Fruit fly (Drosophila melanogaster) whole organism, embryonic: ENCODE data around the gene Cfp1.
A peak's percentile ranks its signal among the peaks of the same experiment; 100 is the strongest.

ENCODE experiments used
- Antp ChIP-seq: fragments of 200-800 bp; sonication (Bioruptor generic); optimal IDR thresholded peaks from 3 replicates; lab custom pipeline; 2016; ENCODE audit warnings: missing biosample characterization, missing genetic modification characterization
- B-H1 ChIP-seq: fragments of 200-800 bp; sonication (Bioruptor generic); IDR thresholded peaks from 3 replicates; pipeline ENCODE4 v1.3.6; 2022; ENCODE audit warnings: missing biosample characterization, missing genetic modification characterization
- Bdp1 ChIP-seq: fragments of 200-800 bp; sonication (Bioruptor generic); optimal IDR thresholded peaks from 3 replicates; lab custom pipeline; 2016; ENCODE audit warnings: missing biosample characterization, missing genetic modification characterization
- CG10543 ChIP-seq: fragments of 200-800 bp; sonication (Bioruptor generic); optimal IDR thresholded peaks from 3 replicates; lab custom pipeline; 2017; ENCODE audit warnings: missing biosample characterization, mild to moderate bottlenecking, missing genetic modification characterization, moderate library complexity
- CG11398 ChIP-seq: fragments of 200-800 bp; sonication (Bioruptor generic); optimal IDR thresholded peaks from 2 replicates; lab custom pipeline; 2016; ENCODE audit warnings: missing biosample characterization, missing genetic modification characterization
- CG13287 ChIP-seq: fragments of 200-800 bp; sonication (Bioruptor generic); IDR thresholded peaks from 2 replicates; pipeline ENCODE4 v1.3.6; 2022; ENCODE audit warnings: missing biosample characterization, missing genetic modification characterization; ENCODE audit not compliant: partially characterized antibody
- CG13775 ChIP-seq: fragments of 200-800 bp; sonication (Bioruptor generic); optimal IDR thresholded peaks from 3 replicates; lab custom pipeline; 2017; ENCODE audit warnings: missing biosample characterization, mild to moderate bottlenecking, missing genetic modification characterization
- CG14667 ChIP-seq: fragments of 200-800 bp; sonication (Bioruptor generic); IDR thresholded peaks from 2 replicates; pipeline ENCODE4 v1.3.6; 2022; ENCODE audit warnings: missing biosample characterization, missing genetic modification characterization
- CG15011 ChIP-seq: fragments of 200-800 bp; sonication (Bioruptor generic); optimal IDR thresholded peaks from 3 replicates; lab custom pipeline; 2018; ENCODE audit warnings: missing biosample characterization, mild to moderate bottlenecking, missing genetic modification characterization
- CG17912 ChIP-seq: fragments of 200-800 bp; sonication (Bioruptor generic); optimal IDR thresholded peaks from 2 replicates; lab custom pipeline; 2018; ENCODE audit warnings: missing biosample characterization, mild to moderate bottlenecking, missing genetic modification characterization
- CG2129 ChIP-seq: fragments of 200-800 bp; sonication (Bioruptor generic); IDR thresholded peaks from 2 replicates; pipeline ENCODE4 v1.3.6; 2022; ENCODE audit warnings: missing biosample characterization, missing genetic modification characterization; ENCODE audit not compliant: partially characterized antibody
- CG3726 ChIP-seq: fragments of 200-800 bp; sonication (Bioruptor generic); IDR thresholded peaks from 3 replicates; pipeline ENCODE4, ENCODE4 v1.3.6; 2022; ENCODE audit warnings: missing biosample characterization, missing genetic modification characterization
- CG4730 ChIP-seq: fragments of 200-800 bp; sonication (Bioruptor generic); IDR thresholded peaks from 2 replicates; pipeline ENCODE4 v1.3.6; 2022; ENCODE audit warnings: missing biosample characterization, missing genetic modification characterization
- CG4854 ChIP-seq: fragments of 200-800 bp; sonication (Bioruptor generic); optimal IDR thresholded peaks from 2 replicates; lab custom pipeline; 2016; ENCODE audit warnings: missing biosample characterization, missing genetic modification characterization, inconsistent platforms
- CG6689 ChIP-seq: fragments of 200-800 bp; sonication (Bioruptor generic); IDR thresholded peaks from 2 replicates; pipeline ENCODE4 v1.3.6; 2022; ENCODE audit warnings: missing biosample characterization, missing genetic modification characterization
- CG6765 ChIP-seq: fragments of 200-800 bp; sonication (Bioruptor generic); optimal IDR thresholded peaks from 3 replicates; lab custom pipeline; 2017; ENCODE audit warnings: missing biosample characterization, mild to moderate bottlenecking, missing genetic modification characterization
- CG8089 ChIP-seq: fragments of 200-800 bp; sonication (Bioruptor generic); optimal IDR thresholded peaks from 3 replicates; lab custom pipeline; 2016; ENCODE audit warnings: missing biosample characterization, missing genetic modification characterization
- CG8388 ChIP-seq: fragments of 200-800 bp; sonication (Bioruptor generic); optimal IDR thresholded peaks from 2 replicates; lab custom pipeline; 2019; ENCODE audit warnings: missing biosample characterization, mild to moderate bottlenecking, missing genetic modification characterization, moderate library complexity
- CG8765 ChIP-seq: fragments of 200-800 bp; sonication (Bioruptor generic); IDR thresholded peaks from 2 replicates; pipeline ENCODE4 v1.3.6; 2022; ENCODE audit warnings: missing biosample characterization, missing genetic modification characterization
- CG9876 ChIP-seq: fragments of 200-800 bp; sonication (Bioruptor generic); optimal IDR thresholded peaks from 2 replicates; lab custom pipeline; 2016; ENCODE audit warnings: missing biosample characterization, missing genetic modification characterization
- CG9932 ChIP-seq: fragments of 200-800 bp; sonication (Bioruptor generic); IDR thresholded peaks from 2 replicates; pipeline ENCODE4 v1.3.6; 2022; ENCODE audit warnings: missing biosample characterization, missing genetic modification characterization
- D19B ChIP-seq: fragments of 200-800 bp; sonication (Bioruptor generic); optimal IDR thresholded peaks from 2 replicates; lab custom pipeline; 2017; ENCODE audit warnings: missing biosample characterization, mild to moderate bottlenecking, missing genetic modification characterization
- Dfd ChIP-seq, 2 experiments: fragments of >200 bp; optimal IDR thresholded peaks; 2 replicates each; lab custom pipeline; 2017; ENCODE audit warnings: missing biosample characterization in 2 of 2, missing genetic modification characterization in 2 of 2
- Fer1 ChIP-seq: fragments of 200-800 bp; sonication (Bioruptor generic); optimal IDR thresholded peaks from 2 replicates; lab custom pipeline; 2017; ENCODE audit warnings: missing biosample characterization, mild to moderate bottlenecking, missing genetic modification characterization
- Gug ChIP-seq: fragments of 200-800 bp; sonication (Bioruptor generic); IDR thresholded peaks from 4 replicates; pipeline ENCODE4 v1.3.6; 2022; ENCODE audit warnings: missing biosample characterization, missing genetic modification characterization
- HmgZ ChIP-seq: fragments of 200-800 bp; sonication (Bioruptor generic); optimal IDR thresholded peaks from 2 replicates; lab custom pipeline; 2018; ENCODE audit warnings: missing biosample characterization, mild to moderate bottlenecking, missing genetic modification characterization
- Hmx ChIP-seq: fragments of 200-800 bp; sonication (Bioruptor generic); optimal IDR thresholded peaks from 2 replicates; lab custom pipeline; 2016; ENCODE audit warnings: missing biosample characterization, missing genetic modification characterization
- Jarid2 ChIP-seq: fragments of 200-800 bp; sonication (Bioruptor generic); optimal IDR thresholded peaks from 3 replicates; lab custom pipeline; 2017; ENCODE audit warnings: mild to moderate bottlenecking, missing biosample characterization, missing genetic modification reagents, missing genetic modification characterization
- Lim3 ChIP-seq: fragments of 200-800 bp; sonication (Bioruptor generic); IDR thresholded peaks from 2 replicates; pipeline ENCODE4 v1.3.6; 2022; ENCODE audit warnings: missing biosample characterization, missing genetic modification characterization
- MESR4 ChIP-seq: fragments of 200-800 bp; sonication (Bioruptor generic); optimal IDR thresholded peaks from 2 replicates; lab custom pipeline; 2018; ENCODE audit warnings: missing biosample characterization, mild to moderate bottlenecking, missing genetic modification characterization, moderate library complexity
- Meics ChIP-seq: fragments of 200-800 bp; sonication (Bioruptor generic); optimal IDR thresholded peaks from 2 replicates; lab custom pipeline; 2017; ENCODE audit warnings: missing biosample characterization, mild to moderate bottlenecking, missing genetic modification characterization
- Nf-YB ChIP-seq: fragments of 200-800 bp; sonication (Bioruptor generic); optimal IDR thresholded peaks from 3 replicates; lab custom pipeline; 2019; ENCODE audit warnings: missing biosample characterization, mild to moderate bottlenecking, missing genetic modification characterization, moderate library complexity
- NfI ChIP-seq: fragments of 200-800 bp; sonication (Bioruptor generic); optimal IDR thresholded peaks from 3 replicates; lab custom pipeline; 2018; ENCODE audit warnings: missing biosample characterization, mild to moderate bottlenecking, missing genetic modification characterization, moderate library complexity
- Oli ChIP-seq: fragments of 200-800 bp; sonication (Bioruptor generic); optimal IDR thresholded peaks from 2 replicates; lab custom pipeline; 2018; ENCODE audit warnings: missing biosample characterization, mild to moderate bottlenecking, missing genetic modification characterization, moderate library complexity
- Pdp1 ChIP-seq, 2 experiments: fragments of 200-800 bp; sonication (Bioruptor generic); optimal IDR thresholded peaks; 3 replicates each; lab custom pipeline; 2016; ENCODE audit warnings: missing biosample characterization in 2 of 2, missing genetic modification characterization in 2 of 2, mild to moderate bottlenecking in 1 of 2, moderate library complexity in 1 of 2
- Ravus ChIP-seq: fragments of 200-800 bp; sonication (Bioruptor generic); IDR thresholded peaks from 2 replicates; pipeline ENCODE4 v1.3.6; 2022; ENCODE audit warnings: missing biosample characterization, missing genetic modification characterization
- Side ChIP-seq: fragments of 200-800 bp; sonication (Bioruptor generic); optimal IDR thresholded peaks from 2 replicates; lab custom pipeline; 2016; ENCODE audit warnings: missing biosample characterization, missing genetic modification characterization
- Sin3A ChIP-seq: fragments of >200 bp; optimal IDR thresholded peaks from 2 replicates; lab custom pipeline; 2018
- Spps ChIP-seq: fragments of 200-800 bp; sonication (Bioruptor generic); optimal IDR thresholded peaks from 2 replicates; lab custom pipeline; 2018; ENCODE audit warnings: missing biosample characterization, mild to moderate bottlenecking, missing genetic modification characterization
- cato ChIP-seq: fragments of 200-800 bp; sonication (Bioruptor generic); optimal IDR thresholded peaks from 2 replicates; lab custom pipeline; 2016; ENCODE audit warnings: missing biosample characterization, missing genetic modification characterization, borderline replicate concordance
- disco-r ChIP-seq: fragments of 200-800 bp; sonication (Bioruptor generic); optimal IDR thresholded peaks from 2 replicates; lab custom pipeline; 2016; ENCODE audit warnings: missing biosample characterization, missing genetic modification characterization
- jigr1 ChIP-seq: fragments of 200-800 bp; sonication (Bioruptor generic); IDR thresholded peaks from 3 replicates; pipeline ENCODE4 v1.3.6; 2022; ENCODE audit warnings: missing biosample characterization, missing genetic modification characterization
- nerfin-2 ChIP-seq: fragments of 200-800 bp; sonication (Bioruptor generic); IDR thresholded peaks from 2 replicates; pipeline ENCODE4 v1.3.6; 2022; ENCODE audit warnings: missing biosample characterization, missing genetic modification characterization; ENCODE audit not compliant: partially characterized antibody
- rib ChIP-seq: fragments of 200-800 bp; sonication (Bioruptor generic); IDR thresholded peaks from 2 replicates; pipeline ENCODE4 v1.3.6; 2022; ENCODE audit warnings: missing biosample characterization, missing genetic modification characterization
- sens ChIP-seq: fragments of 200-800 bp; sonication (Bioruptor generic); peaks from one replicate; lab custom pipeline; 2016; ENCODE audit warnings: missing biosample characterization, missing genetic modification characterization
- shn ChIP-seq: fragments of 200-800 bp; sonication (Bioruptor generic); optimal IDR thresholded peaks from 3 replicates; lab custom pipeline; 2016; ENCODE audit warnings: missing biosample characterization, missing genetic modification characterization
- slp2 ChIP-seq: fragments of 200-800 bp; sonication (Bioruptor generic); optimal IDR thresholded peaks from 2 replicates; lab custom pipeline; 2016; ENCODE audit warnings: missing biosample characterization, missing genetic modification characterization
- so ChIP-seq: fragments of 200-800 bp; sonication (Bioruptor generic); IDR thresholded peaks from 3 replicates; pipeline ENCODE4 v1.3.6; 2022; ENCODE audit warnings: missing biosample characterization, missing genetic modification characterization
- stwl ChIP-seq: fragments of 200-800 bp; sonication (Bioruptor generic); optimal IDR thresholded peaks from 3 replicates; lab custom pipeline; 2018; ENCODE audit warnings: missing biosample characterization, mild to moderate bottlenecking, missing genetic modification characterization, moderate library complexity
- tll ChIP-seq, 2 experiments: fragments of 200-800 bp in 1 of 2; fragments of >200 bp in 1 of 2; sonication (Bioruptor generic) in 1 of 2; optimal IDR thresholded peaks; 2 replicates each; lab custom pipeline; 2017 to 2019; ENCODE audit warnings: missing biosample characterization in 2 of 2, missing genetic modification characterization in 2 of 2, mild to moderate bottlenecking in 1 of 2, moderate library complexity in 1 of 2
- z ChIP-seq: fragments of 200-800 bp; sonication (Bioruptor generic); IDR thresholded peaks from 3 replicates; pipeline ENCODE4 v1.3.6; 2022; ENCODE audit warnings: missing biosample characterization, missing genetic modification characterization

Cfp1 gene

DNA sequence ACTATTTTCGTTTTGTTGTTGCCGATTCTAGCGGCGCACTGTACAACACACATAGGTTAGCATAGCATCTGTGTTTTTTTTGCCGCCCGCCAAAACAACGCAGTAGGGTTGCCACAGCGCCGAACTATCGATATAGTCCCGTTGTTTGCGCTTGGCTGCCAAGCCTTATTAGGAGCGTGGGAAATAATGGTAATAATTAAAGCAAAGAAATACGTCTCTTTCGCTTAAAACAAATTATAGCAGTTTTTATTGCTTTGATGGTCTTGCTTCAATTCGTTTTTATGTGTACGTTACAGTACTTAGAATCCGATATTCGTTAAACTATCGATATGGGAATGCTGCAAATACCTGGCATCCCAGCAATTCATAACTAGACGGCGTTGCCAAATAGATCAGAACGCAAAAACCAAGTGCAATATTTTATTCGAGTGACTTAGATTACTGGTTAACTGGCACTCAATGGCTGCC, 29.3 kb downstream of the Cfp1 start, which contains the start of the genes mxc and Larp7 (continued):
- TF ChIP-seq D19B (GFP tag; lab: Kevin White, UChicago) (no peak), Lim3 (no peak), CG13287 (GFP tag; lab: Robert Waterston, UW) (peak; percentile 85), NfI (GFP tag; lab: Kevin White, UChicago) (peak; percentile 60), B-H1 (no peak), Pdp1 (GFP tag; optimal IDR thresholded peaks at IDR 0.05; lab: Kevin White, UChicago) (peak; percentile 64 to 73), cato (GFP tag; lab: Kevin White, UChicago) (peak; percentile 18), z (GFP tag; lab: Robert Waterston, UW) (no peak), shn (peak; percentile 63), stwl (peak; percentile 60), Meics (GFP tag; lab: Kevin White, UChicago) (no peak), Gug (GFP tag; lab: Robert Waterston, UW) (peak; percentile 68; the same call in 3 of the 4 replicates), slp2 (GFP tag; lab: Kevin White, UChicago) (peak; percentile 57), Nf-YB (GFP tag; lab: Kevin White, UChicago) (peak; percentile 2), CG4854 (GFP tag; lab: Kevin White, UChicago) (no peak), CG6689 (GFP tag; lab: Robert Waterston, UW) (peak; percentile 57; the same call in 1 of the 2 replicates), tll (GFP tag; optimal IDR thresholded peaks at IDR 0.05; lab: Kevin White, UChicago) (peak in 1 of 2 experiments; percentile 85), Bdp1 (GFP tag; lab: Kevin White, UChicago) (peak; percentile 46), CG14667 (0 out of 2 replicates have a peak, but pooled peaks have one; percentile 6), CG17912 (peak; percentile 4), Oli (tag; lab: Kevin White, UChicago) (peak; percentile 44), sens (GFP tag; lab: Kevin White, UChicago) (peak; percentile 85), Side (GFP tag; lab: Kevin White, UChicago) (peak; percentile 61), CG8765 (GFP tag; lab: Robert Waterston, UW) (no peak), Sin3A (lab: Kevin White, UChicago) (peak; percentile 98), CG9876 (GFP tag; lab: Kevin White, UChicago) (peak; percentile 39), HmgZ (tag; lab: Kevin White, UChicago) (peak; percentile 77), nerfin-2 (GFP tag; lab: Robert Waterston, UW) (peak; percentile 81), Spps (tag; lab: Kevin White, UChicago) (no peak), CG11398 (GFP tag; lab: Kevin White, UChicago) (no peak), Jarid2 (GFP tag; lab: Kevin White, UChicago) (no peak), Dfd (GFP tag; optimal IDR thresholded peaks at IDR 0.05; lab: Kevin White, UChicago) (no peak), CG13775 (GFP tag; lab: Kevin White, UChicago) (peak; percentile 61), so (no peak), CG8388 (GFP tag; lab: Kevin White, UChicago) (peak; percentile 7), CG15011 (GFP tag; lab: Kevin White, UChicago) (no peak), CG3726 (no peak), CG6765 (GFP tag; lab: Kevin White, UChicago) (no peak), Antp (GFP tag; lab: Kevin White, UChicago) (peak; percentile 67), jigr1 (GFP tag; lab: Robert Waterston, UW) (0 out of 3 replicates have a peak, but pooled peaks have one; percentile 15), rib (GFP tag; lab: Robert Waterston, UW) (peak; percentile 38; the same call in 1 of the 2 replicates), MESR4 (GFP tag; lab: Kevin White, UChicago) (no peak), Ravus (GFP tag; lab: Robert Waterston, UW) (no peak), Hmx (peak; percentile 40), CG10543 (GFP tag; lab: Kevin White, UChicago) (peak; percentile 54), CG2129 (peak; percentile 80), disco-r (GFP tag; lab: Kevin White, UChicago) (no peak), Fer1 (GFP tag; lab: Kevin White, UChicago) (no peak), CG8089 (GFP tag; lab: Kevin White, UChicago) (peak; percentile 42), CG4730 (GFP tag; lab: Robert Waterston, UW) (no peak), CG9932 (GFP tag; lab: Robert Waterston, UW) (peak; percentile 80)
